Worm (Caenorhabditis elegans): Measurements from ENCODE around the gene F42A10.9.

ce11 chrIII:6216833-6217466 is 52.6 kb downstream of the F42A10.9 start, which contains the start of gene hot-4:
- no peak for TF ChIP-seq dao-5 (tag; optimal IDR thresholded peaks at IDR 0.05)
- TF ChIP-seq him-1 (tag; optimal IDR thresholded peaks at IDR 0.05), result no peak
- TF ChIP-seq W03F9.2 (tag; optimal IDR thresholded peaks at IDR 0.05), result no peak
